Worm (Caenorhabditis elegans): ENCODE data around the gene srz-79.

Gene srz-79

DNA sequence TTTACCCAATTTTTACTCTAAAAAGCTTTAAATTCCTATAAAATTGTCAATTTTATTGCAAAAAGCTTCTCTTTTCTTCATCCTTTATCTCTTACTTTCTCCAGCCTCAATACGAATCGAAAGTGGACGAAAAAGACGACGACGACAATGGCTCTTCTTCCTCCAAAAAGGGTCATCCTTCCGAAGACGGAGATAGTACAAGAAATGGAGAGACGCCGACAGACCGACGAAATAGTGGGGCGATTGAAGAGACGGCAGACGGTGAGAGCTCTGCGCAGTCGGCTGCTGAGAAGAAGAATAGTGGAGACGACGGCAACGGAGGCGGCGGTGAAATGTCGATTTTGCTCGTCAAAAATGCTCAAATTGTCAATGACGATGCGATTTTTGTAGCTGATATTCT is 25.9 kb downstream of the srz-79 start:
- no peak for TF ChIP-seq cebp-1 (GFP tag; IDR thresholded peaks at IDR 0.05)
- peak; percentile 47 for TF ChIP-seq cebp-1 (tag; optimal IDR thresholded peaks at IDR 0.05)
- TF ChIP-seq snpc-4 (GFP tag; optimal IDR thresholded peaks at IDR 0.05): peak; percentile 68
- peak; percentile 70 to 85 (median 84) for TF ChIP-seq snpc-4 (tag; optimal IDR thresholded peaks at IDR 0.05)
- TF ChIP-seq hmg-20 (GFP tag; IDR thresholded peaks at IDR 0.05): no peak
- no peak for TF ChIP-seq tbx-9 (tag; optimal IDR thresholded peaks at IDR 0.05; ENCODE audit: borderline replicate concordance)
- TF ChIP-seq zfh-2 (GFP tag; conservative IDR thresholded peaks at IDR 0.05): peak; percentile 63
- no peak for TF ChIP-seq repo-1 (tag; optimal IDR thresholded peaks at IDR 0.05)
- no peak for TF ChIP-seq rec-8 (tag; optimal IDR thresholded peaks at IDR 0.05)
- peak; percentile 99 for TF ChIP-seq hmg-1.2 (GFP tag; IDR thresholded peaks at IDR 0.05)
- no peak for TF ChIP-seq bed-2 (GFP tag; IDR thresholded peaks at IDR 0.05)
- 0 out of 2 replicates have a peak, but pooled peaks have one; percentile 26 for TF ChIP-seq C06A6.2 (GFP tag; conservative IDR thresholded peaks at IDR 0.05)
- TF ChIP-seq ceh-79 (tag; optimal IDR thresholded peaks at IDR 0.05): no peak

DNA sequence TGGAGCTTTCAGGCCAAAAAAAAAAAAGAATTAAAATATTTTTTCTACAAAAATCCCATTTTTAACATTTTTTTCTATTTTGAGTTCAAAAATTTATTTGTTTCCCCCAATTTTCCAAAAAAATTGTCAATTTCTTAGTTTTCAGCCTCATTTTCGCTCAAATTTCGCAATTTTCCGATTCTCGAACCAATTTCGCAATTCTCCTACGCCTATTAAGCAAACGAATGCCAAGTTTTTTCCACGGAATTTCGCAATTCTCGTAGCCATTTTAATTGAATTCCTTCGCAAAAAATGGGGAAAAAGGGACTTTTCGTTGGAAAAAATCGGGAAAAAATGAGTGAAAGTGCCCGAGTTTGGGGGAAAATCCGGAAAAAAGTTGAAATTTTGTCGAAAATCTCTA is 27.0 kb downstream of the srz-79 start:
- TF ChIP-seq cebp-1 (GFP tag; IDR thresholded peaks at IDR 0.05): peak; percentile 93
- peak; percentile 100 for TF ChIP-seq cebp-1 (tag; optimal IDR thresholded peaks at IDR 0.05)
- TF ChIP-seq lir-1 (GFP tag; conservative IDR thresholded peaks at IDR 0.05): no peak

DNA sequence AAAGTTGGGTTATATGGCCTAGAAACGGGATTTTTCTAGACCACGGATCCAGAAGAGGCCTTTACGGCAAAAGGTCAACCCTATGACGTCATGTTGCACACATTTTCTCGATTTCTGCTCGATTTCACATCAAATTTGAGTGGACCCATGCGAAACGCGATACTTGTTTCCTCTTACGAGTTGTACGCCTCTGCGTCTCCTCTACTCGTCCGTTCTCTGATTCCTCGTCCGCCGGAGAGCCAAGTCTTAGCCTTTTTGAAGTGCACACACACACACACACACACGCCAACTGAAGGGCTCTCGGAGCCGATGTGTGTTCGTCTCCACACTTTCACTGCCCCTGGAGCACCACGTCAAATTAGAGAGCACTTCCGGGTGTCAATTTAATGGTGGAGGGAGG is 27.5 kb downstream of the srz-79 start:
- TF ChIP-seq hmg-1.2 (GFP tag; IDR thresholded peaks at IDR 0.05) (peak; percentile 14; the same call in 1 of the 2 replicates), hrde-1 (tag; optimal IDR thresholded peaks at IDR 0.05; ENCODE audit: borderline replicate concordance) (no peak), madf-10 (tag; optimal IDR thresholded peaks at IDR 0.05) (no peak), B0019.2 (GFP tag; conservative IDR thresholded peaks at IDR 0.05) (no peak), dox-1 (GFP tag; IDR thresholded peaks at IDR 0.05) (no peak), dpff-1 (tag; optimal IDR thresholded peaks at IDR 0.05) (no peak), nfyb-1 (GFP tag; IDR thresholded peaks at IDR 0.05) (0 out of 2 replicates have a peak, but pooled peaks have one; percentile 16), zfh-2 (GFP tag; conservative IDR thresholded peaks at IDR 0.05) (peak; percentile 30; the same call in 1 of the 2 replicates), ceh-27 (GFP tag; optimal IDR thresholded peaks at IDR 0.05) (peak; percentile 46)

DNA sequence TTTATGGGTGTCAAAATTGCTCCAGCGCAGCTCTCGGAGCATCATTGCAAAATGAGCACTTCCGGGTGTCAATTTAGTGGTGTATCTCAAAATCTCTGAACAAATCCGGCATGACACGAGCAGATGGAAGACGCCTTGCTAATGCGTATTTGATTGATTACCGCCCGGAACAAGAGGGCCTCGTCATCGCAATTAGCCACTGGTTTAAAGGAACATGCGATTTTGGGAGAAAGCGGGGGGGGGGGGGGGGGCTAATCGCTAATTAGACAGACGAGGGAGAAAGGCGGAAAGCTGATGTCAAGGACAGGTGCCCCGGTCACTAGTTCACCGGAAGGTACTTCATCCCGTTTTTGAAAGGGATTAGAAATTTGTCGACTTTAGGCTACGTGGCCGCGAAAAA is 28.3 kb downstream of the srz-79 start:
- TF ChIP-seq madf-8 (GFP tag; conservative IDR thresholded peaks at IDR 0.05) (no peak), ekl-4 (GFP tag; IDR thresholded peaks at IDR 0.05) (0 out of 2 replicates have a peak, but pooled peaks have one; percentile 23), mxl-1 (tag; optimal IDR thresholded peaks at IDR 0.05) (no peak), ceh-40 (GFP tag; IDR thresholded peaks at IDR 0.05) (no peak), lin-35 (GFP tag; optimal IDR thresholded peaks at IDR 0.05) (no peak), dpff-1 (tag; optimal IDR thresholded peaks at IDR 0.05) (no peak), somi-1 (GFP tag; optimal IDR thresholded peaks at IDR 0.05) (no peak), F37B4.10 (GFP tag; IDR thresholded peaks at IDR 0.05) (no peak), zfh-2 (GFP tag; conservative IDR thresholded peaks at IDR 0.05) (peak; percentile 47; the same call in 1 of the 2 replicates), chd-7 (tag; optimal IDR thresholded peaks at IDR 0.05) (no peak)

DNA sequence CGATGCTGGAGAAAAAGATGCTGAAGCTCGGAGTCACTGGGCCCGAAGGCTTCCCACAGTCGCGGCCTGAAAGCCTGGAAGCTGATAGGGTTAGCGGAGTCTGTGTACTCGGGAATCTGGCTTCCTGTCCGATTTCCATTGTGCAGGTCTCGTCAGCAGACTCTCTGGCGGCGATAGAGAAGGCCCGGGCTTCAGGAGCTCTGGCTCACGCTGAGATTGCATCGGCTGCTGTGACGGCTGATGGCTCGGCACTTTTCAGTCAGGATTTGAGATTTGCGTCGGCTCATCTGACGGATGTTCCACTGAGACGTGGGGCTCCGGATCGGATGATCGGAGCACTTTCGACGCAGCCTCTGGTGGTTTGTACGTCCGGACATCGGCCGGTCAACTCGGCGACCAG is 30.0 kb downstream of the srz-79 start:
- TF ChIP-seq hmg-1.2 (GFP tag; IDR thresholded peaks at IDR 0.05) (no peak), zfh-2 (GFP tag; conservative IDR thresholded peaks at IDR 0.05) (peak; percentile 58), egrh-3 (GFP tag; IDR thresholded peaks at IDR 0.05) (peak; percentile 68; the same call in 1 of the 2 replicates), ceh-40 (GFP tag; IDR thresholded peaks at IDR 0.05) (no peak)

Data from whole organism, young adult.